Fruit fly (Drosophila melanogaster) whole organism, prepupa: Measurements from ENCODE around the gene CG4733.

Experiments
- CG16779 ChIP-seq: fragments of 200-800 bp; sonication (Bioruptor generic); optimal IDR thresholded peaks from 3 replicates; lab custom pipeline; 2017; ENCODE audit warnings: missing biosample characterization, mild to moderate bottlenecking, missing genetic modification characterization
- CG4318 ChIP-seq: fragments of 200-800 bp; sonication (Bioruptor generic); optimal IDR thresholded peaks from 3 replicates; lab custom pipeline; 2017; ENCODE audit warnings: missing biosample characterization, mild to moderate bottlenecking, missing genetic modification characterization
- CG7368 ChIP-seq: fragments of 200-800 bp; sonication (Bioruptor generic); optimal IDR thresholded peaks from 3 replicates; lab custom pipeline; 2016; ENCODE audit warnings: missing biosample characterization, missing genetic modification characterization
- Gug ChIP-seq: fragments of 200-800 bp; sonication (Bioruptor generic); IDR thresholded peaks from 2 replicates; pipeline ENCODE4 v1.3.6; 2022; ENCODE audit warnings: missing biosample characterization, missing genetic modification characterization
- acj6 ChIP-seq: fragments of 200-800 bp; sonication (Bioruptor generic); optimal IDR thresholded peaks from 3 replicates; lab custom pipeline; 2016; ENCODE audit warnings: missing biosample characterization, missing genetic modification characterization

DNA sequence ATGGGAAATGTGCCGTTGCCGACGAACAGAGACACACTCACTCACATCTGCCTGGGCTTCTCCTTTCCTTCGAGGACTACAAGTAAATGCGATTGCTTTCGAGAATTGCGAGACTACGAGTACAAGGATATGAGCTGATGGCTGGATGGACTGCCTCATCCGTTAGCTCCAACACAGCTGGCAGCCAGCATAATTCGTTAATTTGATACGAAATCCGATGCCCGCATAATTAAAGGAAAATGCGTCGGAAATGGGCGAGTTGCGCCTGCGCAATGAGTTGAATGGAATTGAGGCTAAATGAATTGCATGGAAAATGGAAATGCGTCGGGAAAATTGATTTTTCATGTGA, 45.3 kb downstream of the CG4733 start:
- no peak for TF ChIP-seq acj6
- no peak for TF ChIP-seq CG16779 (tag; lab: Kevin White, UChicago)
- TF ChIP-seq CG4318 (GFP tag; lab: Kevin White, UChicago) = no peak
- TF ChIP-seq Gug (GFP tag; lab: Robert Waterston, UW) = no peak
- no peak for TF ChIP-seq CG7368 (GFP tag; lab: Kevin White, UChicago)
